Fruit fly (Drosophila melanogaster): Measurements from ENCODE around the gene CG14107.

DNA sequence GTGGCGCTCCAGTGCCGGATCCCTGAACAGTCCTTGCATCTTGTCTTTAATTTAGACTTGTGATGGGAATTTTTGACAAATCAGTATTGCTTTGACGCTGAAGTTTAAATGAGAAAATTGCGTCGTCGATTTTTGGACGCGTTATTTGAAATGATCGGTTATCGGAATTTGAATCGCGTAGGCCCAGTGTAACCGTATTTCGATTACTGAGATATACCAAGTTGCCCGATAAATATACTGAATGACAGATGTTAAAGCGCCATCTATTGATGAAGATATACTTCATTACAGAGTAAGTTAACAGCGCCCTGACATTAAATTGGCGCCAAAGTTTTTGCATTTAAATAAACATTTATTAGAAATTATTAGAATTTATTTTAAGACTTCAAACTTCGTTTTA, 8.7 kb upstream of the CG14107 start, which contains the start of gene Poc1:
- TF ChIP-seq NK7.1 (GFP tag; optimal IDR thresholded peaks at IDR 0.05) (no peak), fd102C (GFP tag; optimal IDR thresholded peaks at IDR 0.05) (no peak)

Data from whole organism, embryonic.